Worm (Caenorhabditis elegans): ENCODE data around the gene col-130.

- no peak for TF ChIP-seq nhr-11 (tag; optimal IDR thresholded peaks at IDR 0.05)
- no peak for TF ChIP-seq jun-1 (tag; optimal IDR thresholded peaks at IDR 0.05)
- no peak for TF ChIP-seq elt-3 (tag; optimal IDR thresholded peaks at IDR 0.05)
- no peak for TF ChIP-seq mdl-1 (tag; optimal IDR thresholded peaks at IDR 0.05)
- TF ChIP-seq sox-4 (tag; optimal IDR thresholded peaks at IDR 0.05) = no peak
- no peak for TF ChIP-seq pax-3 (tag; optimal IDR thresholded peaks at IDR 0.05)
- no peak for TF ChIP-seq ztf-11 (tag; optimal IDR thresholded peaks at IDR 0.05)
- TF ChIP-seq nhr-12 (tag; optimal IDR thresholded peaks at IDR 0.05) = no peak
These were observed 18.1 kb downstream of the col-130 start, which contains the start of gene acl-13 for ce11 chrIV:12410167-12410566.

All from whole organism, L1 larva.